Worm (Caenorhabditis elegans) whole organism, mixed stage, embryonic: ENCODE data around the gene rict-1.

Source experiments
- blmp-1 ChIP-seq: fragments of 150-350 bp; optimal IDR thresholded peaks from 2 replicates; lab custom pipeline; 2014; ENCODE audit warnings: missing biosample characterization, missing genetic modification characterization
- ces-1 ChIP-seq: fragments of 150-350 bp; optimal IDR thresholded peaks from 2 replicates; lab custom pipeline; 2014; ENCODE audit warnings: missing biosample characterization, missing genetic modification reagents, missing genetic modification characterization
- elt-3 ChIP-seq: fragments of 150-350 bp; optimal IDR thresholded peaks from 2 replicates; lab custom pipeline; 2014; ENCODE audit warnings: missing biosample characterization, missing genetic modification characterization
- nhr-28 ChIP-seq: fragments of 150-350 bp; optimal IDR thresholded peaks from 2 replicates; lab custom pipeline; 2014; ENCODE audit warnings: missing biosample characterization, missing genetic modification characterization
- snpc-4 ChIP-seq: fragments of 150-350 bp; optimal IDR thresholded peaks from 2 replicates; lab custom pipeline; 2014; ENCODE audit warnings: missing biosample characterization, missing genetic modification characterization
- sptf-1 ChIP-seq: sonication (generic microtip); optimal IDR thresholded peaks from 2 replicates; lab custom pipeline; 2017; ENCODE audit warnings: mild to moderate bottlenecking, missing genetic modification characterization, moderate library complexity, missing compliant biosample characterization
- ztf-11 ChIP-seq: fragments of 150-350 bp; optimal IDR thresholded peaks from 2 replicates; lab custom pipeline; 2014; ENCODE audit warnings: missing biosample characterization, missing genetic modification characterization

DNA sequence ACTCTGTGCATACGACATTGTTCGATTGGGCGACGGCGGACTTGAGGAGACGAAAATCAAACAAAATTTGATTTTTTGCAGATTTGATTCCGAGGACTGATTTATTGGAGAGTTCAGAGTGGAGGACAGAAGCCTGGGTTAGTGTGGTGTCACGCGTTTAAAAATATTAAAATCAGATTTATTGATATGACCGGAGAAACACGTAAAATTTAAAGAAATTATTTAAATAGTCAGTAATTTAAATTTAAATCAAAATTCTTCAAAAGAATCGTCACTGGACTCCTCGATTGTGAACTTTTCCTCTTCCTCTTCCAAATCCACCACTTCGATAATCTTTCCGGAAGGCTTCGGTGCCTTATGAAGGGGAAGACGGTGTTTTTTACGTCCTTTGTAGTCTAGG is 36.7 kb upstream of the rict-1 start, which contains the start of gene spe-18:
- TF ChIP-seq nhr-28 (tag; lab: Kevin White, UChicago) (no peak), elt-3 (tag; lab: Kevin White, UChicago) (no peak), sptf-1 (tag; lab: Kevin White, UChicago) (no peak), snpc-4 (tag; lab: Kevin White, UChicago) (no peak), blmp-1 (tag; lab: Kevin White, UChicago) (no peak), ces-1 (GFP tag; lab: Kevin White, UChicago) (no peak), ztf-11 (no peak)
